Fruit fly (Drosophila melanogaster) whole organism, embryonic: ENCODE data around the gene CG42822.

Experiments
- Hmx ChIP-seq: fragments of 200-800 bp; sonication (Bioruptor generic); optimal IDR thresholded peaks from 2 replicates; lab custom pipeline; 2016; ENCODE audit warnings: missing biosample characterization, missing genetic modification characterization
- Ssrp ChIP-seq: fragments of 200-800 bp; sonication (Bioruptor generic); optimal IDR thresholded peaks from 2 replicates; lab custom pipeline; 2018; ENCODE audit warnings: missing biosample characterization, mild to moderate bottlenecking, missing genetic modification characterization, moderate library complexity
- nmo ChIP-seq: fragments of 200-800 bp; sonication (Bioruptor generic); optimal IDR thresholded peaks from 2 replicates; lab custom pipeline; 2018; ENCODE audit warnings: missing biosample characterization, mild to moderate bottlenecking, missing genetic modification characterization, moderate library complexity

- TF ChIP-seq nmo (GFP tag; lab: Kevin White, UChicago) (peak; percentile 35), Ssrp (tag; lab: Kevin White, UChicago) (no peak), Hmx (GFP tag; lab: Kevin White, UChicago) (no peak)
Observed at dm6 chr3R:17385329-17386019, 28.2 kb upstream of the CG42822 start.
